Fruit fly (Drosophila melanogaster) whole organism, prepupa: ENCODE results near the gene Gnpnat.

Source experiments
- CG10631 ChIP-seq: fragments of 200-800 bp; sonication (Bioruptor generic); optimal IDR thresholded peaks from 2 replicates; lab custom pipeline; 2016; ENCODE audit warnings: missing biosample characterization, missing genetic modification characterization
- CG4318 ChIP-seq: fragments of 200-800 bp; sonication (Bioruptor generic); optimal IDR thresholded peaks from 3 replicates; lab custom pipeline; 2017; ENCODE audit warnings: missing biosample characterization, mild to moderate bottlenecking, missing genetic modification characterization
- CG6854 ChIP-seq: fragments of 200-800 bp; sonication (Bioruptor generic); optimal IDR thresholded peaks from 2 replicates; lab custom pipeline; 2017; ENCODE audit warnings: missing biosample characterization, mild to moderate bottlenecking, missing genetic modification characterization
- Met ChIP-seq: fragments of 200-800 bp; sonication (Bioruptor generic); optimal IDR thresholded peaks from 3 replicates; lab custom pipeline; 2016; ENCODE audit warnings: missing biosample characterization, missing genetic modification characterization
- esn ChIP-seq: fragments of 200-800 bp; sonication (Bioruptor generic); optimal IDR thresholded peaks from 2 replicates; lab custom pipeline; 2016; ENCODE audit warnings: missing biosample characterization, mild to moderate bottlenecking, missing genetic modification characterization, moderate library complexity

DNA sequence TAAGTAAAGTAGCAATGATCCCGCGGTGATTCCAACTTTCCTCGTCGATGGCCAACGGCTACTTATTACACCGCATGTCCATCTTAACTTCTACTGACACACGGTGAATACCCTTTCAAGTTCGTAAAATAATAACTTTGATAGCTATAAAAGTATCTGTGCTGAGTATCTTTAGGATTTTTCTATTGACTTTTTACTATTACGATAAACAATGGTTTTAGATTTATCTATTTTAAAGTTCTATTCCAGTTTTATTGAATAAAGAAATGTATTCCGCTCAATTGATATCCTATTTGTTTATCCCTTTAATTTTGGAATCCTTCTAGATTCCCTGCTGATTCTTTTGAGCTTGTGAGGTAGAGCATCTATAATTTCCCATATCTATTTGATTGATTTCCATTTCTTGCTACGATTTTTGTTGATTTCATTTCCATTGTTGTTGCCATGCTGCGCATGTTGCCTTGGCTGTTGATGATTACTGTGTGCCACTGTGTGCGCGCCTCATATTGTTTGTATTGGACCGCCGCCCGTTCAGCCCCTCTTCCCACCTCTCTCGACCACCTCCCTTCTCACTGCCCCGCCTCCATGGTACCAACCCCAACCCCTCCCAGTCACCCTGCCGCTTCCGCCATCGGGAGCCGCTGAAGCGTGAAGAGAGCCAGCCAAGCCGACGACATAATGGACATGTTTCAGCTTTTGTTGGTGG lies 48.1 kb upstream of the Gnpnat start:
- no peak for TF ChIP-seq CG6854 (GFP tag; lab: Kevin White, UChicago)
- TF ChIP-seq CG10631, result no peak
- TF ChIP-seq CG4318, result no peak
- TF ChIP-seq esn, result no peak
- no peak for TF ChIP-seq Met
